Worm (Caenorhabditis elegans): ENCODE measurements around the gene cwp-2.

cwp-2 gene

DNA sequence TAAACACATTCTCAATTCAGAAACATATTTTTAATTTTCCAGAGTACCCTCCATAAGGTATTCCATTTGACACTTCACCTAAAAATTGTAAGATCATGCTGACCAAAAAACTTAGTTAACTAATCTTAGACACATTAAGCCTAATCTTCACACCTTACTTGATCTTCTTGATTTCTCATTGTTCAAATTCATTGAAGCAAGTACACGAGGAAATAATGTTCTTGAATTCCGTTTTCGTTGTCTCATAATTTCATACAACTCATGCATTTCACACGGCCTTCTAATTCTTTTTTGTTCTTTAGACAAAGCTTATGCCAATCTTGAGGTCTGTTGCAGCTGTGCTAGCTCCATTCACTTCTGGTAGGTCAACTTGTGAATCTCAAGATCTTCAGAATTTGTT, 29.5 kb upstream of the cwp-2 start, which contains the start of gene srd-33:
Gene srd-33, plus strand, starts transcription at position 301 of the 400 bp plus-strand sequence.
- TF ChIP-seq ztf-23 (GFP tag; IDR thresholded peaks at IDR 0.05) = no peak
- no peak for TF ChIP-seq klf-2 (GFP tag; conservative IDR thresholded peaks at IDR 0.05)
- TF ChIP-seq cog-1 (tag; optimal IDR thresholded peaks at IDR 0.05) = no peak
- no peak for TF ChIP-seq ztf-29 (GFP tag; IDR thresholded peaks at IDR 0.05)
- TF ChIP-seq ref-1 (GFP tag; conservative IDR thresholded peaks at IDR 0.05) = no peak
- TF ChIP-seq tab-1 (GFP tag; IDR thresholded peaks at IDR 0.05) = no peak
- TF ChIP-seq med-1 (GFP tag; optimal IDR thresholded peaks at IDR 0.05; ENCODE audit: insufficient read depth) = no peak
- TF ChIP-seq flt-1 (GFP tag; IDR thresholded peaks at IDR 0.05) = no peak
- no peak for TF ChIP-seq T22C8.4 (GFP tag; IDR thresholded peaks at IDR 0.05)

DNA sequence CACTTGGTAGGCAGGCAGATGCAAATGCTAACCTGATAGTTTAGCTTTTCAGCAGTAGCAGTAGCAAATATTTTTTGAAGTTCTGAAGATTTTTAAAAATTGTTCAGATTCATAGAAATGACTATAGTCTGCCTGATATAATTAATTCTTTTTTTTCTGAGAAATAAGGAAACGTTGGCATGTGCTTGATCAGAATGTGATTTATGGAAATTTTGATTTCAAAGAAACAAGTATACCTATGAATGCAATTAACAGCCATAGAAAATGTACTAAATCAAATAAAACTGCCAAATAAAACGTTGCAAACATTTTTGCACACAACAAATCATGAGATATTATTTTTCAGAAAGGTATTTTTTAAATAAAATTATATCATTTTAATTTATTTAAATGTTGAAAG, 28.2 kb upstream of the cwp-2 start:
- no peak for TF ChIP-seq cog-1 (tag; optimal IDR thresholded peaks at IDR 0.05)
- no peak for TF ChIP-seq med-1 (GFP tag; optimal IDR thresholded peaks at IDR 0.05; ENCODE audit: insufficient read depth)
- no peak for TF ChIP-seq ztf-29 (GFP tag; IDR thresholded peaks at IDR 0.05)
- TF ChIP-seq ztf-23 (GFP tag; IDR thresholded peaks at IDR 0.05) = no peak
- no peak for TF ChIP-seq T22C8.4 (GFP tag; IDR thresholded peaks at IDR 0.05)
- TF ChIP-seq klf-2 (GFP tag; conservative IDR thresholded peaks at IDR 0.05) = no peak
- no peak for TF ChIP-seq ref-1 (GFP tag; conservative IDR thresholded peaks at IDR 0.05)
- TF ChIP-seq flt-1 (GFP tag; IDR thresholded peaks at IDR 0.05) = no peak
- no peak for TF ChIP-seq tab-1 (GFP tag; IDR thresholded peaks at IDR 0.05)

DNA sequence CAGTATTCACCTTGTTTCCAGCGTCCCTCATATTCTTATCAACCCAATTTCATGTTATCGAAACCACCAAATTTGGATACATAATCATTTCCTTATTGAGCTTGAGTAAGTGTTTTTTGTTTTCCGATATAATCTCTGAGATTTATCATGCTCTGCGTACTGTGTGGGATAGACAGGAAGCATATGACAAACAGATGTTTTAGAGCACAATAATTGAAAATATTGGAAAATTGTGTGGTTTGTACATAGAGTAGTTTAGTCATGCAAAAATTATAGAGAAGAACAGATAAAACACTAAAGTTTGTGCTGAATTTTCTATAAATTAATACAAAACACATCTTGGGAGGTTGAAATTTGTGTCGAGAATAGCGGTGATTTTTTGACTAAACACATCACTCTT, 26.3 kb upstream of the cwp-2 start:
- no peak for TF ChIP-seq med-1 (GFP tag; optimal IDR thresholded peaks at IDR 0.05; ENCODE audit: insufficient read depth)
- no peak for TF ChIP-seq flt-1 (GFP tag; IDR thresholded peaks at IDR 0.05)
- no peak for TF ChIP-seq cog-1 (tag; optimal IDR thresholded peaks at IDR 0.05)
- no peak for TF ChIP-seq T22C8.4 (GFP tag; IDR thresholded peaks at IDR 0.05)
- TF ChIP-seq klf-2 (GFP tag; conservative IDR thresholded peaks at IDR 0.05) = no peak
- TF ChIP-seq tab-1 (GFP tag; IDR thresholded peaks at IDR 0.05) = no peak
- TF ChIP-seq ztf-29 (GFP tag; IDR thresholded peaks at IDR 0.05) = no peak
- no peak for TF ChIP-seq ref-1 (GFP tag; conservative IDR thresholded peaks at IDR 0.05)
- TF ChIP-seq ztf-23 (GFP tag; IDR thresholded peaks at IDR 0.05) = no peak

DNA sequence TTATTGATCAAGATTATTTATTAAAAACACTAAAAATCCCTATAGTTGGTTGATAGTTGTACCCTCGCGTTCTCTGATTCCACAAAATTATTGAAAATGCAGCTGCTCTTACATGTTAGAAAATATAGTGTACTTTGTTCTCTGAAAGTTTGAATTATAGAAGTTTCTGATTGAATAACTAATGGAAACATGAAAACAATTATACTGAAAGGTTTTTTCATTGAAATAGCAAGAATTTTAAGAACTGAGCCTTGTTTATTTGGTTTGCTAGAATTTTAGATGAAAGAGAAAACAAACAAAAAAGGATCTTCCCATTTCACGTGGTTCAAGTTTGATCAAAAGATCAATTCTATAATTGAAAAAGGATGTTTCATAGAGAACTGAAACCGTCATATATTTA, 25.1 kb upstream of the cwp-2 start:
- TF ChIP-seq med-1 (GFP tag; optimal IDR thresholded peaks at IDR 0.05; ENCODE audit: insufficient read depth) (no peak), flt-1 (GFP tag; IDR thresholded peaks at IDR 0.05) (no peak), ztf-29 (GFP tag; IDR thresholded peaks at IDR 0.05) (no peak), klf-2 (GFP tag; conservative IDR thresholded peaks at IDR 0.05) (no peak), ztf-23 (GFP tag; IDR thresholded peaks at IDR 0.05) (no peak), tab-1 (GFP tag; IDR thresholded peaks at IDR 0.05) (no peak), T22C8.4 (GFP tag; IDR thresholded peaks at IDR 0.05) (no peak)

DNA sequence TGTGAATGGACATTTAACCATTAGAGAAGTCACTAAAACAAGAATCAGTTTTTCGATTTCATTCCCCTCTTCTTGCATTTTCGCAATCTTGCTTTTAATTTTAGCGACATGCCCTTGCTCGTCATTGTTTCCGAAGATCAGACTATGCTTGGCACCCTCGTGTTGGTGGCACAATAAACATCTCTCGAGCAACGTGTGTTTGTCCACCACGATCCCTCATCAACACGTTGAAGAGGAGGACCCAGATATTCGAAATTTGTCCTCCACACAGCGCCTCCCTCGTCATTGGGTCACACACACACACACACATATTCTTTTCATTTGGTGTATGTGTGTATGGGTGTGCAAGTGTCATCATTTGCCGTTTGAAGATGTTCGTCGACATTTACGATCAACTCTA, 22.9 kb upstream of the cwp-2 start, which contains the start of gene srd-32:
Gene srd-32, plus strand, starts transcription at position 301 of the 400 bp plus-strand sequence.
- TF ChIP-seq med-1 (GFP tag; optimal IDR thresholded peaks at IDR 0.05; ENCODE audit: insufficient read depth) = no peak
- no peak for TF ChIP-seq ztf-23 (GFP tag; IDR thresholded peaks at IDR 0.05)
- no peak for TF ChIP-seq klf-2 (GFP tag; conservative IDR thresholded peaks at IDR 0.05)
- no peak for TF ChIP-seq ref-1 (GFP tag; conservative IDR thresholded peaks at IDR 0.05)
- no peak for TF ChIP-seq ztf-29 (GFP tag; IDR thresholded peaks at IDR 0.05)
- no peak for TF ChIP-seq cog-1 (tag; optimal IDR thresholded peaks at IDR 0.05)
- TF ChIP-seq tab-1 (GFP tag; IDR thresholded peaks at IDR 0.05) = no peak
- TF ChIP-seq T22C8.4 (GFP tag; IDR thresholded peaks at IDR 0.05) = no peak
- no peak for TF ChIP-seq flt-1 (GFP tag; IDR thresholded peaks at IDR 0.05)

DNA sequence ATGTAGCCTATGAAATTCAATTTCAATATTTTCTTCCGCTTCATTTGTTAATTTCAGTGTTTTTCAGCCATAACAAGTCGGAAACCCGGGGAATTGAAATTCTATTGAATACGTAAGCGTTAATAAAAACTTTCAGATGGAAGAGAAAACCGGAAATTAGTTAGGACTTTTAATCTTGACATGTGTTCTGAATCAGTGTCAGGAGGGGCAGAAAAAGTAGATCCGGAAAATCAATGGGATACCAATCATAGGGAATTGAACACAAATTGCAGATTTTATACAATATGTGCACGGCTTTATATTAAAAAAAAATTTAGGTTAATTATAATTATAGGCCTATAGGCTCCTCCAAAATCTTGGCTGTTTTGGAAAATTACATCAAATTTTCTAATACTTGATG, 21.9 kb upstream of the cwp-2 start:
- TF ChIP-seq flt-1 (GFP tag; IDR thresholded peaks at IDR 0.05) (no peak), klf-2 (GFP tag; conservative IDR thresholded peaks at IDR 0.05) (no peak), ref-1 (GFP tag; conservative IDR thresholded peaks at IDR 0.05) (no peak), ztf-23 (GFP tag; IDR thresholded peaks at IDR 0.05) (no peak)

DNA sequence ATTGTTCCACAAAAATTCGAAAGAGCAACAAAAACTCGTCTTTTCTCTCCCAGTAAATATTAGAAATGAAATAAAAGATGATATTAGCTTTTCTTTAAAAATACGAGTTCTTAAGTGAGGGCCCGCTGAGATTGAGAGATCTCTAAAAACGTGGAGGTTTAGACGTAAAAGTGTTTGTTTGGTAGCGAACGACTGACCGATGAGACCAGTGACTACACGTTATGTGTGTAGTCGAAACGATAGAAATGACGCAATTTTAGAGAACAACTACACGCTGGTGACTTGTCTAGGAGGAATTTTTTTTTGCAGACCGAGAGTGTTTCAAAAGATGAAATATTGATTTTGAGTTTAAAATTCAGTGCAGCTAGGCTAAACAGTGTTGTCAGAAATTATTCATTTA, 20.3 kb upstream of the cwp-2 start, which contains the start of gene C37H5.13:
Gene C37H5.13, minus strand, starts transcription at position 229 of the 400 bp plus-strand sequence.
- TF ChIP-seq ref-1 (GFP tag; conservative IDR thresholded peaks at IDR 0.05) = no peak
- TF ChIP-seq med-1 (GFP tag; optimal IDR thresholded peaks at IDR 0.05; ENCODE audit: insufficient read depth) = no peak
- no peak for TF ChIP-seq T22C8.4 (GFP tag; IDR thresholded peaks at IDR 0.05)
- no peak for TF ChIP-seq ztf-29 (GFP tag; IDR thresholded peaks at IDR 0.05)
- TF ChIP-seq cog-1 (tag; optimal IDR thresholded peaks at IDR 0.05) = no peak
- no peak for TF ChIP-seq ztf-23 (GFP tag; IDR thresholded peaks at IDR 0.05)
- no peak for TF ChIP-seq tab-1 (GFP tag; IDR thresholded peaks at IDR 0.05)
- TF ChIP-seq klf-2 (GFP tag; conservative IDR thresholded peaks at IDR 0.05) = no peak
- no peak for TF ChIP-seq flt-1 (GFP tag; IDR thresholded peaks at IDR 0.05)

DNA sequence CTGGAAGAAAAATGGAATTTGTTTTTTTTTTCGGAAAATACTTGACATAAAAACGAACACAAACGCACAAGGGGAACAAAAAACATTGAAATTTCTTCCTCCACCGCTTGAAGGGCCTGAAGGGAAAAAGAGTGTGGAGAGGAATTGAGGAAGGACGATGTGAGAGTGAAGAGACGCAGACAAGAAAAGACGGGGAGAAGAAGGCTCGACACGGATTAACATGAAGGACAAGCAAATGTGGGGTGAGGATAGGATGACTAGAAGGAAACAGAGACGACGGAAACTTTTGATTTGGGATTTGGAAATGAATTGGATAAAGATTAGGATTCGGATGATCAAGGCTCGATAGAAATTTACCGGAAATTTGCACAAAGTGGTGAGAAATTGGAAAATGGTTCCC, 18.1 kb upstream of the cwp-2 start:
- no peak for TF ChIP-seq ztf-23 (GFP tag; IDR thresholded peaks at IDR 0.05)
- TF ChIP-seq klf-2 (GFP tag; conservative IDR thresholded peaks at IDR 0.05) = no peak
- TF ChIP-seq cog-1 (tag; optimal IDR thresholded peaks at IDR 0.05) = no peak
- no peak for TF ChIP-seq tab-1 (GFP tag; IDR thresholded peaks at IDR 0.05)
- TF ChIP-seq flt-1 (GFP tag; IDR thresholded peaks at IDR 0.05) = no peak
- TF ChIP-seq med-1 (GFP tag; optimal IDR thresholded peaks at IDR 0.05; ENCODE audit: insufficient read depth) = no peak
- TF ChIP-seq T22C8.4 (GFP tag; IDR thresholded peaks at IDR 0.05) = no peak; the same call in 1 of the 2 replicates
- no peak for TF ChIP-seq ref-1 (GFP tag; conservative IDR thresholded peaks at IDR 0.05)
- no peak for TF ChIP-seq ztf-29 (GFP tag; IDR thresholded peaks at IDR 0.05)

DNA sequence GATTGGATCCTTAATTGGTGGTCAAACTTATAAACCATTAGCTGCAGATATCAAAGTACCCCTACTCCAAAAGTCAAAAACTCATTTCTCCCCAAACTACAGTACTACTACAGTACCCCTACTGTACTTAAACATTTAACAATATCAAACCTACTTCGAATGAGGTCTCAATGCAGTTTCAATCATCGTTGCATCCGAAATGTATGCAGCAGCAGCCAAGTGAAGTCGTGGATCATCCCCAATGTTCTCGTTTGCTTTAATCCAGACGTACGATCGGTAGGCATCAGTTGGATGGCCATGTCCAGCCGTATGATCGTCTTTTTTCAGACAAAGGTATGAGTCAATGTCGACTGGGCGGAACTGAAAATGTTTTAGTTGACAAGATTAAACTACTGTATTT, 15.1 kb upstream of the cwp-2 start:
- TF ChIP-seq klf-2 (GFP tag; conservative IDR thresholded peaks at IDR 0.05) = no peak
- no peak for TF ChIP-seq med-1 (GFP tag; optimal IDR thresholded peaks at IDR 0.05; ENCODE audit: insufficient read depth)
- TF ChIP-seq ref-1 (GFP tag; conservative IDR thresholded peaks at IDR 0.05) = no peak
- TF ChIP-seq tab-1 (GFP tag; IDR thresholded peaks at IDR 0.05) = no peak

DNA sequence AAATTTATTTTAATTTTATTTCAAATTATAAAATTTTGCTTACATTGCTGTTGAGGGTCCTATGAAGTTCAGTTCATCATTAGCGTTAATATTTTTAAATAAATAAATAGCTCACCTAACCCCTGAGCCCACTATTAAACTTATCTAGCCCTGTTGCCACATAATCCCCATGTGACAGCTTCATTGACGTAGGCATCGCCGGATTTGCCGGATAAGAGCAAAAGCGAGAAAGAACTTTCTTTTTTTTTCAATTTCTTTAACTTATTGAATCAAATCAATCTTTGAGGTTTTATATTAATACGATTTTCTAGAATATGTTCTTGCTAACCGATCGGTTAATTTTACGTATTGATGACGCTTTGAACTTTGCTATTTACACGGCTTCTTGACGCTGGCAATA, 9.5 kb upstream of the cwp-2 start:
- TF ChIP-seq klf-2 (GFP tag; conservative IDR thresholded peaks at IDR 0.05) (no peak), ztf-23 (GFP tag; IDR thresholded peaks at IDR 0.05) (no peak), flt-1 (GFP tag; IDR thresholded peaks at IDR 0.05) (no peak), ztf-29 (GFP tag; IDR thresholded peaks at IDR 0.05) (no peak), tab-1 (GFP tag; IDR thresholded peaks at IDR 0.05) (no peak), ref-1 (GFP tag; conservative IDR thresholded peaks at IDR 0.05) (no peak), cog-1 (tag; optimal IDR thresholded peaks at IDR 0.05) (no peak), med-1 (GFP tag; optimal IDR thresholded peaks at IDR 0.05; ENCODE audit: insufficient read depth) (no peak), T22C8.4 (GFP tag; IDR thresholded peaks at IDR 0.05) (no peak)

Data from whole organism, midembryonic.